Worm (Caenorhabditis elegans) whole organism, L2 larva: ENCODE measurements around the gene W05B10.3.

Source experiments
- C34F6.9 ChIP-seq: fragments of 150-350 bp; optimal IDR thresholded peaks from 2 replicates; lab custom pipeline; 2014; ENCODE audit warnings: missing biosample characterization, missing genetic modification characterization
- R02D3.7 ChIP-seq: fragments of 150-350 bp; optimal IDR thresholded peaks from 2 replicates; lab custom pipeline; 2014; ENCODE audit warnings: missing biosample characterization, missing genetic modification characterization
- Y55F3AM.14 ChIP-seq: fragments of 200-800 bp; sonication (Bioruptor generic); optimal IDR thresholded peaks from 2 replicates; lab custom pipeline; 2018; ENCODE audit warnings: mild to moderate bottlenecking, missing genetic modification characterization, missing compliant biosample characterization
- alr-1 ChIP-seq: fragments of 150-350 bp; optimal IDR thresholded peaks from 2 replicates; lab custom pipeline; 2014; ENCODE audit warnings: missing biosample characterization, missing genetic modification characterization
- aly-2 ChIP-seq: fragments of 150-350 bp; optimal IDR thresholded peaks from 2 replicates; lab custom pipeline; 2014; ENCODE audit warnings: missing biosample characterization, missing genetic modification characterization
- ama-1 ChIP-seq: fragments of 150-350 bp; optimal IDR thresholded peaks from 2 replicates; lab custom pipeline; 2018; ENCODE audit warnings: inconsistent platforms
- blmp-1 ChIP-seq: sonication (generic microtip); optimal IDR thresholded peaks from 2 replicates; lab custom pipeline; 2017; ENCODE audit warnings: missing genetic modification characterization, mild to moderate bottlenecking, missing compliant biosample characterization, antibody characterized with exemption, moderate library complexity; ENCODE audit not compliant: insufficient read depth
- ceh-82 ChIP-seq: fragments of 150-350 bp; optimal IDR thresholded peaks from 2 replicates; lab custom pipeline; 2014; ENCODE audit warnings: missing biosample characterization, missing genetic modification characterization
- crh-2 ChIP-seq: sonication (generic microtip); optimal IDR thresholded peaks from 2 replicates; lab custom pipeline; 2017; ENCODE audit warnings: missing biosample characterization, missing genetic modification characterization
- egl-27 ChIP-seq: sonication (generic microtip); optimal IDR thresholded peaks from 3 replicates; lab custom pipeline; 2017; ENCODE audit warnings: missing biosample characterization, missing genetic modification reagents, missing genetic modification characterization
- elt-3 ChIP-seq: sonication (generic microtip); optimal IDR thresholded peaks from 2 replicates; lab custom pipeline; 2017; ENCODE audit warnings: missing biosample characterization, missing genetic modification characterization
- fos-1 ChIP-seq: fragments of 150-350 bp; optimal IDR thresholded peaks from 2 replicates; lab custom pipeline; 2014; ENCODE audit warnings: missing biosample characterization, missing genetic modification characterization
- lin-39 ChIP-seq: fragments of 150-350 bp; optimal IDR thresholded peaks from 2 replicates; lab custom pipeline; 2014; ENCODE audit warnings: missing biosample characterization, missing genetic modification reagents, missing genetic modification characterization
- lsy-2 ChIP-seq, 2 experiments: fragments of 150-350 bp in 1 of 2; sonication (generic microtip) in 1 of 2; optimal IDR thresholded peaks; 2 replicates each; lab custom pipeline; 2014 to 2017; ENCODE audit warnings: missing biosample characterization in 2 of 2, missing genetic modification characterization in 2 of 2
- mbf-1 ChIP-seq: sonication (generic microtip); optimal IDR thresholded peaks from 2 replicates; lab custom pipeline; 2017; ENCODE audit warnings: missing biosample characterization, missing genetic modification characterization
- mdl-1 ChIP-seq, 2 experiments: fragments of 150-350 bp in 1 of 2; sonication (generic microtip) in 1 of 2; optimal IDR thresholded peaks; 2 replicates each; lab custom pipeline; 2017; ENCODE audit warnings: missing biosample characterization in 2 of 2, missing genetic modification characterization in 2 of 2
- nhr-12 ChIP-seq: fragments of 150-350 bp; optimal IDR thresholded peaks from 2 replicates; lab custom pipeline; 2014; ENCODE audit warnings: missing biosample characterization, missing genetic modification characterization
- nhr-129 ChIP-seq: fragments of 150-350 bp; optimal IDR thresholded peaks from 2 replicates; lab custom pipeline; 2014; ENCODE audit warnings: missing biosample characterization, missing genetic modification characterization
- nhr-23 ChIP-seq: fragments of 150-350 bp; optimal IDR thresholded peaks from 2 replicates; lab custom pipeline; 2014; ENCODE audit warnings: missing biosample characterization, missing genetic modification reagents, missing genetic modification characterization
- nhr-237 ChIP-seq: fragments of 150-350 bp; optimal IDR thresholded peaks from 2 replicates; lab custom pipeline; 2014; ENCODE audit warnings: missing biosample characterization, missing genetic modification characterization
- nhr-25 ChIP-seq: fragments of 150-350 bp; sonication (generic microtip); optimal IDR thresholded peaks from 3 replicates; lab custom pipeline; 2014; ENCODE audit warnings: missing biosample characterization, missing genetic modification characterization
- nhr-6 ChIP-seq: fragments of 150-350 bp; optimal IDR thresholded peaks from 2 replicates; lab custom pipeline; 2014; ENCODE audit warnings: missing biosample characterization, missing genetic modification characterization
- peb-1 ChIP-seq: fragments of 150-350 bp; optimal IDR thresholded peaks from 2 replicates; lab custom pipeline; 2014; ENCODE audit warnings: missing biosample characterization, missing genetic modification characterization
- sem-4 ChIP-seq: fragments of 150-350 bp; optimal IDR thresholded peaks from 2 replicates; lab custom pipeline; 2014; ENCODE audit warnings: missing biosample characterization, missing genetic modification reagents, missing genetic modification characterization
- skn-1 ChIP-seq: sonication (generic microtip); optimal IDR thresholded peaks from 2 replicates; lab custom pipeline; 2017; ENCODE audit warnings: missing biosample characterization, missing genetic modification characterization
- unc-39 ChIP-seq: fragments of 150-350 bp; optimal IDR thresholded peaks from 2 replicates; lab custom pipeline; 2014; ENCODE audit warnings: missing biosample characterization, missing genetic modification characterization
- unc-55 ChIP-seq: fragments of 150-350 bp; sonication (generic microtip); optimal IDR thresholded peaks from 3 replicates; lab custom pipeline; 2014; ENCODE audit warnings: missing biosample characterization, missing genetic modification reagents, missing genetic modification characterization
- unc-62 ChIP-seq: fragments of 150-350 bp; optimal IDR thresholded peaks from 2 replicates; lab custom pipeline; 2014; ENCODE audit warnings: missing biosample characterization, missing genetic modification reagents, missing genetic modification characterization
- zag-1 ChIP-seq: fragments of 150-350 bp; optimal IDR thresholded peaks from 2 replicates; lab custom pipeline; 2014; ENCODE audit warnings: missing biosample characterization, missing genetic modification characterization
- ztf-1 ChIP-seq: fragments of 200-800 bp; sonication (Bioruptor generic); conservative IDR thresholded peaks from 2 replicates; pipeline ENCODE4 v1.3.6; 2022; ENCODE audit warnings: missing genetic modification characterization, missing compliant biosample characterization
- ztf-4 ChIP-seq: fragments of 150-350 bp; optimal IDR thresholded peaks from 2 replicates; lab custom pipeline; 2014; ENCODE audit warnings: missing biosample characterization, missing genetic modification characterization

The W05B10.3 gene

ce11 chrV:12661619-12662018, at the start of gene W05B10.3:
Gene W05B10.3, minus strand, starts transcription at chrV:12661719.
- no peak for TF ChIP-seq ama-1 (lab: Kevin White, UChicago)
- no peak for TF ChIP-seq mbf-1 (tag; lab: Kevin White, UChicago)
- no peak for TF ChIP-seq nhr-25 (tag; lab: Kevin White, UChicago)
- no peak for TF ChIP-seq nhr-23 (tag; lab: Kevin White, UChicago)
- TF ChIP-seq R02D3.7 (tag; lab: Kevin White, UChicago) = no peak
- TF ChIP-seq nhr-129 = no peak
- TF ChIP-seq peb-1 (tag; lab: Kevin White, UChicago) = no peak

ce11 chrV:12708305-12708704, 46.8 kb upstream of the W05B10.3 start, which contains the start of gene R11D1.2:
Gene R11D1.2, plus strand, starts transcription at chrV:12708605.
- TF ChIP-seq skn-1 (tag; lab: Kevin White, UChicago) (no peak), ztf-4 (no peak), nhr-237 (tag; lab: Kevin White, UChicago) (no peak)
- TF ChIP-seq, all 48 proteins: peak for 0

DNA sequence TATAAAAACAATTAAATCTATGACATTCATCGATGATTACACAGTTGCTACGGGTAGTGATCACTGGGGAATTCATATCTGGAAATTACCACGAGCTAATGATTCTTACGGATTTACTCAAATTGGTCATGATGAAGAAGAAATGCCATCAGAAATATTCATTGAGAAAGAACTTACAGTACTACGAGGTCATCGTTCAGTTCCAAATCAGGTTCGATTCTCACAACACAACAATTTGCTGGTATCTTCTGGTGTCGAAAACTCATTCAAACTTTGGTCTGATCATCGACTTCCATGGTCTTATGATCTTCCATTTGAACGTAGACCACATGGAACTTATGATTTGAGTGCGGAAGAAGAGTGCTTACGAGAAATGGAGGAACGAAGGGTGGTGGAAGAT, 45.0 kb upstream of the W05B10.3 start:
- no peak for TF ChIP-seq egl-27 (tag; lab: Kevin White, UChicago)
- no peak for TF ChIP-seq lin-39 (tag; lab: Kevin White, UChicago)
- no peak for TF ChIP-seq sem-4 (tag; lab: Kevin White, UChicago)
- no peak for TF ChIP-seq C34F6.9 (tag; lab: Kevin White, UChicago)
- TF ChIP-seq elt-3 = no peak
- no peak for TF ChIP-seq nhr-6 (tag; lab: Kevin White, UChicago)
- no peak for TF ChIP-seq unc-39 (tag; lab: Kevin White, UChicago)
- TF ChIP-seq mdl-1 (tag; optimal IDR thresholded peaks at IDR 0.05; lab: Kevin White, UChicago) = no peak
- TF ChIP-seq blmp-1 = no peak
- TF ChIP-seq zag-1 = no peak
- TF ChIP-seq Y55F3AM.14 = no peak
- TF ChIP-seq skn-1 (tag; lab: Kevin White, UChicago) = no peak
- TF ChIP-seq ztf-1 (GFP tag; lab: Robert Waterston, UW) = no peak

DNA sequence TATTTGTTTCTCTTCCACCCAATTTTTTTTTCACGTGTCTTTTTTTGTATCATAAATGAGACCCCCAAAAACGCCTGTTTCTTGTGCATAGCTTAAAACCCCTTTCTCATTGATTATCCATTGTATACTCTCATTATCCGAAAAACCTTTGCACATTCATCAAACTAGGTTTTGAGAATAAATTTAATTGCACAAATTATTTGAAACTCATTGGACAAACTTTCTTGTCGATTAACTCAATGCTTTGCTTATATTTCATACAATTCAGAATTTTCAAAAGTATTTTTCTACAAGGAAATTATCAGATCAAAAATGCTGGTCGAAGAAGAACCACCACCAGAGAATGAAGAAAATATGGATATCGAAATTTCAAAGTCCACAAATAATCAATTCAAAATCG, 42.6 kb upstream of the W05B10.3 start, which contains the start of gene R11D1.1:
Gene R11D1.1 (plus strand): TSS at position 301 of the 400 bp plus-strand sequence.
- no peak for TF ChIP-seq nhr-6 (tag; lab: Kevin White, UChicago)
- TF ChIP-seq ama-1 (lab: Kevin White, UChicago) = no peak
- no peak for TF ChIP-seq aly-2
- TF ChIP-seq unc-55 (GFP tag; lab: Kevin White, UChicago) = no peak
- TF ChIP-seq egl-27 (tag; lab: Kevin White, UChicago) = no peak
- no peak for TF ChIP-seq nhr-12 (tag; lab: Kevin White, UChicago)

DNA sequence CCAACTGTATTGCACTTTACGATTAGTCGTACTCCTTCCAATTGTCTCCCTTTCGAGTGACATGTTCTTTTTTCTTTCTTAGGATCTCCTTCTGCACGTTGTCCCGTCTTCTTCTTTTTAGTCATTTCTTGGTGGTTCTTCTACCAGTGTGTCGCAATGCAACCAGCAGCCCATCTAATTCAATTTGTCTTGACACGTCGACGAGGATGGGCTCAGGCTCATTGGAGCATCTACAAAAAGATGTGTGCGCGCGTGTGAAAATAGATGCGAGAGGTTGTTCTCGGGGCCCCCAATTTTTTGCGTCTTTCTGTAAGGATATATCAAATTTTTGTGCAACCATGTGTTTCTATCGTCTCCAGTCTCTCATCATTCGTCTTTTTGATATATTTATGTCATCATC, 40.1 kb upstream of the W05B10.3 start:
- TF ChIP-seq zag-1 = peak; percentile 48
- TF ChIP-seq crh-2 = peak; percentile 47
- no peak for TF ChIP-seq unc-62 (GFP tag; lab: Kevin White, UChicago)
- TF ChIP-seq, all 48 proteins: peak for 2

- TF ChIP-seq fos-1 (tag; lab: Kevin White, UChicago) = peak; percentile 12
- TF ChIP-seq elt-3 = no peak
- peak; percentile 33 for TF ChIP-seq nhr-129
- peak; percentile 34 for TF ChIP-seq unc-55 (GFP tag; lab: Kevin White, UChicago)
- no peak for TF ChIP-seq peb-1 (tag; lab: Kevin White, UChicago)
- no peak for TF ChIP-seq nhr-23 (tag; lab: Kevin White, UChicago)
- TF ChIP-seq skn-1 (tag; lab: Kevin White, UChicago) = peak; percentile 11
- peak; percentile 66 for TF ChIP-seq C34F6.9 (tag; lab: Kevin White, UChicago)
- no peak for TF ChIP-seq ceh-82 (tag; lab: Kevin White, UChicago)
- no peak for TF ChIP-seq egl-27 (tag; lab: Kevin White, UChicago)
Measured at ce11 chrV:12697364-12697901, 35.9 kb upstream of the W05B10.3 start, which contains the start of gene istr-1. Gene istr-1, plus strand, starts transcription at chrV:12697858.

ce11 chrV:12696790-12697189, 35.3 kb upstream of the W05B10.3 start:
- TF ChIP-seq nhr-6 (tag; lab: Kevin White, UChicago) (no peak), elt-3 (no peak), lsy-2 (tag; optimal IDR thresholded peaks at IDR 0.05; lab: Kevin White, UChicago) (no peak), nhr-23 (tag; lab: Kevin White, UChicago) (no peak), alr-1 (tag; lab: Kevin White, UChicago) (no peak)
